Fruit fly (Drosophila melanogaster) whole organism, embryonic: ENCODE results near the gene rempA.

Experiments
- ATbp ChIP-seq: fragments of 200-800 bp; sonication (Bioruptor generic); optimal IDR thresholded peaks from 2 replicates; lab custom pipeline; 2017; ENCODE audit warnings: missing biosample characterization, mild to moderate bottlenecking, missing genetic modification characterization, missing genetic modification reagents
- Adf1 ChIP-seq: fragments of 200-800 bp; sonication (Bioruptor generic); IDR thresholded peaks from 2 replicates; pipeline ENCODE4 v1.3.6; 2022; ENCODE audit warnings: missing biosample characterization, missing genetic modification characterization
- Atf-2 ChIP-seq: fragments of 200-800 bp; sonication (Bioruptor generic); optimal IDR thresholded peaks from 2 replicates; lab custom pipeline; 2016; ENCODE audit warnings: missing biosample characterization, missing genetic modification characterization
- CG10543 ChIP-seq: fragments of 200-800 bp; sonication (Bioruptor generic); optimal IDR thresholded peaks from 3 replicates; lab custom pipeline; 2017; ENCODE audit warnings: missing biosample characterization, mild to moderate bottlenecking, missing genetic modification characterization, moderate library complexity
- CG10959 ChIP-seq: fragments of 200-800 bp; sonication (Bioruptor generic); IDR thresholded peaks from 2 replicates; pipeline ENCODE4 v1.3.6; 2022; ENCODE audit warnings: missing biosample characterization, missing genetic modification characterization
- CG10979 ChIP-seq: fragments of 200-800 bp; sonication (Bioruptor generic); optimal IDR thresholded peaks from 2 replicates; lab custom pipeline; 2018; ENCODE audit warnings: missing biosample characterization, mild to moderate bottlenecking, missing genetic modification characterization, moderate library complexity
- CG12744 ChIP-seq: fragments of 200-800 bp; sonication (Bioruptor generic); optimal IDR thresholded peaks from 2 replicates; lab custom pipeline; 2016; ENCODE audit warnings: missing biosample characterization, missing genetic modification characterization
- CG12942 ChIP-seq: fragments of 200-800 bp; sonication (Bioruptor generic); optimal IDR thresholded peaks from 3 replicates; lab custom pipeline; 2016; ENCODE audit warnings: missing biosample characterization, missing genetic modification characterization
- CG14965 ChIP-seq: fragments of 200-800 bp; sonication (Bioruptor generic); optimal IDR thresholded peaks from 2 replicates; lab custom pipeline; 2016; ENCODE audit warnings: missing biosample characterization, missing genetic modification characterization, borderline replicate concordance
- CG1603 ChIP-seq: fragments of 200-800 bp; sonication (Bioruptor generic); optimal IDR thresholded peaks from 2 replicates; lab custom pipeline; 2019; ENCODE audit warnings: missing biosample characterization, mild to moderate bottlenecking, missing genetic modification characterization, moderate library complexity
- CG18619 ChIP-seq: fragments of 200-800 bp; sonication (Bioruptor generic); optimal IDR thresholded peaks from 3 replicates; lab custom pipeline; 2017; ENCODE audit warnings: missing biosample characterization, mild to moderate bottlenecking, missing genetic modification characterization
- CG2116 ChIP-seq: fragments of 200-800 bp; sonication (Bioruptor generic); optimal IDR thresholded peaks from 3 replicates; lab custom pipeline; 2018; ENCODE audit warnings: missing biosample characterization, mild to moderate bottlenecking, missing genetic modification characterization
- CG2202 ChIP-seq: fragments of 200-800 bp; sonication (Bioruptor generic); optimal IDR thresholded peaks from 2 replicates; lab custom pipeline; 2018; ENCODE audit warnings: missing biosample characterization, mild to moderate bottlenecking, missing genetic modification characterization
- CG34224 ChIP-seq: fragments of 200-800 bp; sonication (Bioruptor generic); IDR thresholded peaks from 3 replicates; pipeline ENCODE4 v1.3.6; 2022; ENCODE audit warnings: missing biosample characterization, missing genetic modification characterization; ENCODE audit not compliant: partially characterized antibody
- CG4328 ChIP-seq: fragments of 200-800 bp; sonication (Bioruptor generic); optimal IDR thresholded peaks from 3 replicates; lab custom pipeline; 2017; ENCODE audit warnings: missing biosample characterization, missing genetic modification reagents, missing genetic modification characterization
- CG4360 ChIP-seq: fragments of 200-800 bp; sonication (Bioruptor generic); IDR thresholded peaks from 2 replicates; pipeline ENCODE4 v1.3.6; 2022; ENCODE audit warnings: missing biosample characterization, missing genetic modification characterization
- CG4730 ChIP-seq: fragments of 200-800 bp; sonication (Bioruptor generic); IDR thresholded peaks from 2 replicates; pipeline ENCODE4 v1.3.6; 2022; ENCODE audit warnings: missing biosample characterization, missing genetic modification characterization
- CG6654 ChIP-seq: fragments of 200-800 bp; sonication (Bioruptor generic); optimal IDR thresholded peaks from 2 replicates; lab custom pipeline; 2017; ENCODE audit warnings: missing biosample characterization, mild to moderate bottlenecking, missing genetic modification characterization
- CG6813 ChIP-seq: fragments of 200-800 bp; sonication (Bioruptor generic); optimal IDR thresholded peaks from 2 replicates; lab custom pipeline; 2017; ENCODE audit warnings: missing biosample characterization, missing genetic modification characterization, mild to moderate bottlenecking, moderate library complexity, missing genetic modification reagents
- CG7357 ChIP-seq: fragments of 200-800 bp; sonication (Bioruptor generic); IDR thresholded peaks from 3 replicates; pipeline ENCODE4 v1.3.6; 2022; ENCODE audit warnings: missing biosample characterization, missing genetic modification characterization
- CG8924 ChIP-seq: fragments of 200-800 bp; optimal IDR thresholded peaks from 3 replicates; lab custom pipeline; 2019; ENCODE audit warnings: missing biosample characterization, mild to moderate bottlenecking, missing genetic modification characterization, moderate library complexity
- GATAe ChIP-seq: fragments of 200-800 bp; sonication (Bioruptor generic); conservative IDR thresholded peaks from 2 replicates; pipeline ENCODE4 v1.3.6; 2022; ENCODE audit warnings: missing biosample characterization, missing genetic modification characterization
- Hr51 ChIP-seq, 2 experiments: fragments of 200-800 bp; sonication (Bioruptor generic); optimal IDR thresholded peaks; 2 replicates in 1 of 2; 3 replicates in 1 of 2; lab custom pipeline; 2016 to 2018; ENCODE audit warnings: missing biosample characterization in 2 of 2, missing genetic modification characterization in 2 of 2, mild to moderate bottlenecking in 1 of 2, moderate library complexity in 1 of 2
- Hr78 ChIP-seq, 2 experiments: fragments of 200-800 bp in 1 of 2; fragments of >200 bp in 1 of 2; sonication (Bioruptor generic) in 1 of 2; optimal IDR thresholded peaks; 2 replicates each; lab custom pipeline; 2017 to 2019; ENCODE audit warnings: missing biosample characterization in 2 of 2, missing genetic modification characterization in 2 of 2, mild to moderate bottlenecking in 1 of 2, moderate library complexity in 1 of 2
- MTF-1 ChIP-seq: fragments of 200-800 bp; sonication (Bioruptor generic); optimal IDR thresholded peaks from 2 replicates; lab custom pipeline; 2018; ENCODE audit warnings: missing biosample characterization, mild to moderate bottlenecking, missing genetic modification characterization, borderline replicate concordance
- Max ChIP-seq: fragments of 200-800 bp; sonication (Bioruptor generic); optimal IDR thresholded peaks from 2 replicates; lab custom pipeline; 2016; ENCODE audit warnings: missing biosample characterization, mild to moderate bottlenecking, missing genetic modification characterization
- NFAT ChIP-seq: fragments of 200-800 bp; sonication (Bioruptor generic); IDR thresholded peaks from 2 replicates; pipeline ENCODE4 v1.3.6; 2022; ENCODE audit warnings: missing biosample characterization, missing genetic modification characterization
- Ravus ChIP-seq: fragments of 200-800 bp; sonication (Bioruptor generic); IDR thresholded peaks from 2 replicates; pipeline ENCODE4 v1.3.6; 2022; ENCODE audit warnings: missing biosample characterization, missing genetic modification characterization
- Scr ChIP-seq: fragments of 200-800 bp; sonication (Bioruptor generic); IDR thresholded peaks from 2 replicates; pipeline ENCODE4 v1.3.6; 2022; ENCODE audit warnings: missing biosample characterization, missing genetic modification characterization; ENCODE audit not compliant: partially characterized antibody
- Six4 ChIP-seq: fragments of 200-800 bp; sonication (Bioruptor generic); optimal IDR thresholded peaks from 2 replicates; lab custom pipeline; 2016; ENCODE audit warnings: missing biosample characterization, missing genetic modification characterization
- Sry-β ChIP-seq: fragments of 200-800 bp; sonication (Bioruptor generic); optimal IDR thresholded peaks from 2 replicates; lab custom pipeline; 2018; ENCODE audit warnings: missing biosample characterization, mild to moderate bottlenecking, missing genetic modification characterization, moderate library complexity
- Tbp ChIP-seq: fragments of >200 bp; optimal IDR thresholded peaks from 2 replicates; lab custom pipeline; 2018; ENCODE audit warnings: missing biosample characterization, missing genetic modification characterization
- Trl ChIP-seq, 3 experiments: fragments of >200 bp in 2 of 3; fragments of 200-800 bp in 1 of 3; sonication (Bioruptor generic) in 1 of 3; optimal IDR thresholded peaks; 2 replicates in 1 of 3; 3 replicates in 2 of 3; lab custom pipeline; 2016 to 2017; ENCODE audit warnings: missing biosample characterization in 1 of 3, missing genetic modification characterization in 1 of 3
- abd-A ChIP-seq: fragments of 200-800 bp; sonication (Bioruptor generic); optimal IDR thresholded peaks from 3 replicates; lab custom pipeline; 2019; ENCODE audit warnings: missing biosample characterization, mild to moderate bottlenecking, missing genetic modification characterization, moderate library complexity
- ci ChIP-seq: fragments of 200-800 bp; sonication (Bioruptor generic); IDR thresholded peaks from 3 replicates; pipeline ENCODE4 v1.3.6; 2022; ENCODE audit warnings: missing biosample characterization, missing genetic modification characterization
- dan ChIP-seq: fragments of 200-800 bp; sonication (Bioruptor generic); IDR thresholded peaks from 2 replicates; pipeline ENCODE4 v1.3.6; 2022; ENCODE audit warnings: missing biosample characterization, missing genetic modification characterization
- fu2 ChIP-seq: fragments of 200-800 bp; sonication (Bioruptor generic); optimal IDR thresholded peaks from 2 replicates; lab custom pipeline; 2016; ENCODE audit warnings: missing biosample characterization, missing genetic modification characterization
- gsb-n ChIP-seq: fragments of 200-800 bp; sonication (Bioruptor generic); optimal IDR thresholded peaks from 3 replicates; lab custom pipeline; 2018; ENCODE audit warnings: missing biosample characterization, mild to moderate bottlenecking, missing genetic modification characterization
- gt ChIP-seq: fragments of 200-800 bp; sonication (Bioruptor generic); IDR thresholded peaks from 2 replicates; pipeline ENCODE4 v1.3.6; 2022; ENCODE audit warnings: missing biosample characterization, missing genetic modification characterization
- jigr1 ChIP-seq: fragments of 200-800 bp; sonication (Bioruptor generic); IDR thresholded peaks from 3 replicates; pipeline ENCODE4 v1.3.6; 2022; ENCODE audit warnings: missing biosample characterization, missing genetic modification characterization
- odd ChIP-seq: fragments of 200-800 bp; sonication (Bioruptor generic); optimal IDR thresholded peaks from 2 replicates; lab custom pipeline; 2017; ENCODE audit warnings: missing biosample characterization, mild to moderate bottlenecking, missing genetic modification characterization
- pros ChIP-seq: fragments of 200-800 bp; sonication (Bioruptor generic); optimal IDR thresholded peaks from 3 replicates; lab custom pipeline; 2019; ENCODE audit warnings: missing biosample characterization, mild to moderate bottlenecking, missing genetic modification characterization, moderate library complexity
- rib ChIP-seq: fragments of 200-800 bp; sonication (Bioruptor generic); IDR thresholded peaks from 2 replicates; pipeline ENCODE4 v1.3.6; 2022; ENCODE audit warnings: missing biosample characterization, missing genetic modification characterization
- ro ChIP-seq: fragments of 200-800 bp; sonication (Bioruptor generic); IDR thresholded peaks from 2 replicates; pipeline ENCODE4 v1.3.6; 2022; ENCODE audit warnings: missing biosample characterization, missing genetic modification characterization
- seq ChIP-seq: fragments of 200-800 bp; sonication (Bioruptor generic); IDR thresholded peaks from 2 replicates; pipeline ENCODE4 v1.3.6; 2022; ENCODE audit warnings: missing biosample characterization, missing genetic modification characterization
- slou ChIP-seq: fragments of 200-800 bp; sonication (Bioruptor generic); optimal IDR thresholded peaks from 3 replicates; lab custom pipeline; 2016; ENCODE audit warnings: missing biosample characterization, missing genetic modification characterization
- so ChIP-seq: fragments of 200-800 bp; sonication (Bioruptor generic); IDR thresholded peaks from 3 replicates; pipeline ENCODE4 v1.3.6; 2022; ENCODE audit warnings: missing biosample characterization, missing genetic modification characterization
- wdn ChIP-seq: fragments of 200-800 bp; sonication (Bioruptor generic); IDR thresholded peaks from 2 replicates; pipeline ENCODE4 v1.3.6; 2022; ENCODE audit warnings: missing biosample characterization, missing genetic modification characterization
- zfh2 ChIP-seq: fragments of 200-800 bp; sonication (Bioruptor generic); optimal IDR thresholded peaks from 2 replicates; lab custom pipeline; 2016; ENCODE audit warnings: missing biosample characterization, missing genetic modification characterization

rempA gene

dm6 chr2L:574226-574625, 14.1 kb upstream of the rempA start, which contains the start of the genes Ipk2 and cold (continued):
- TF ChIP-seq CG6813 (GFP tag; lab: Kevin White, UChicago) (peak; percentile 5), slou (GFP tag; lab: Kevin White, UChicago) (peak; percentile 78), Scr (GFP tag; lab: Robert Waterston, UW) (0 out of 2 replicates have a peak, but pooled peaks have one; percentile 28), CG10959 (GFP tag; lab: Robert Waterston, UW) (peak; percentile 28; the same call in 1 of the 2 replicates), Ravus (no peak), CG6654 (GFP tag; lab: Kevin White, UChicago) (peak; percentile 49), CG1603 (peak; percentile 50), CG7357 (GFP tag; lab: Robert Waterston, UW) (peak; percentile 57; the same call in 1 of the 3 replicates), NFAT (GFP tag; lab: Robert Waterston, UW) (no peak; the same call in 1 of the 2 replicates), CG10543 (GFP tag; lab: Kevin White, UChicago) (peak; percentile 86), Atf-2 (GFP tag; lab: Kevin White, UChicago) (peak; percentile 74), Sry-β (GFP tag; lab: Kevin White, UChicago) (peak; percentile 99), CG14965 (GFP tag; lab: Kevin White, UChicago) (no peak), pros (no peak), Hr78 (GFP tag; optimal IDR thresholded peaks at IDR 0.05; lab: Kevin White, UChicago) (no peak), CG34224 (GFP tag; lab: Robert Waterston, UW) (0 out of 3 replicates have a peak, but pooled peaks have one; percentile 22), odd (GFP tag; lab: Kevin White, UChicago) (no peak), Tbp (GFP tag; lab: Kevin White, UChicago) (no peak), Hr51 (GFP tag; optimal IDR thresholded peaks at IDR 0.05; lab: Kevin White, UChicago) (peak in 1 of 2 experiments; percentile 88), ro (GFP tag; lab: Robert Waterston, UW) (no peak), ATbp (peak; percentile 56), gt (GFP tag; lab: Robert Waterston, UW) (no peak), CG18619 (GFP tag; lab: Kevin White, UChicago) (peak; percentile 85), seq (no peak), wdn (GFP tag; lab: Robert Waterston, UW) (peak; percentile 59), CG2116 (peak; percentile 70), Trl (optimal IDR thresholded peaks at IDR 0.05; lab: Kevin White, UChicago) (no peak), Trl (GFP tag; optimal IDR thresholded peaks at IDR 0.05; lab: Kevin White, UChicago) (peak; percentile 78), dan (no peak), fu2 (peak; percentile 79), CG4360 (GFP tag; lab: Robert Waterston, UW) (no peak), CG4328 (GFP tag; lab: Kevin White, UChicago) (peak; percentile 69), CG4730 (GFP tag; lab: Robert Waterston, UW) (peak; percentile 57), CG12942 (GFP tag; lab: Kevin White, UChicago) (peak; percentile 68), ci (GFP tag; lab: Robert Waterston, UW) (peak; percentile 60), rib (peak; percentile 43; the same call in 1 of the 2 replicates), CG8924 (peak; percentile 96), so (GFP tag; lab: Robert Waterston, UW) (no peak; the same call in 2 of the 3 replicates), CG10979 (tag; lab: Kevin White, UChicago) (peak; percentile 67), GATAe (GFP tag; lab: Robert Waterston, UW) (peak; percentile 56; the same call in 1 of the 2 replicates), abd-A (tag; lab: Kevin White, UChicago) (no peak), gsb-n (no peak), jigr1 (peak; percentile 46; the same call in 1 of the 3 replicates), MTF-1 (GFP tag; lab: Kevin White, UChicago) (no peak), CG12744 (GFP tag; lab: Kevin White, UChicago) (peak; percentile 88), CG2202 (tag; lab: Kevin White, UChicago) (peak; percentile 43), zfh2 (GFP tag; lab: Kevin White, UChicago) (peak; percentile 88), Max (GFP tag; lab: Kevin White, UChicago) (peak; percentile 89), Adf1 (GFP tag; lab: Robert Waterston, UW) (peak; percentile 45; the same call in 1 of the 2 replicates), Six4 (GFP tag; lab: Kevin White, UChicago) (peak; percentile 50)
